Worm (Caenorhabditis elegans) whole organism, L2 larva: ENCODE data around the gene C06A1.3.

ENCODE experiments used
- R02D3.7 ChIP-seq: fragments of 150-350 bp; optimal IDR thresholded peaks from 2 replicates; lab custom pipeline; 2014; ENCODE audit warnings: missing biosample characterization, missing genetic modification characterization
- alr-1 ChIP-seq: fragments of 150-350 bp; optimal IDR thresholded peaks from 2 replicates; lab custom pipeline; 2014; ENCODE audit warnings: missing biosample characterization, missing genetic modification characterization
- gmeb-1 ChIP-seq: fragments of 150-350 bp; optimal IDR thresholded peaks from 2 replicates; lab custom pipeline; 2014; ENCODE audit warnings: missing biosample characterization, missing genetic modification characterization
- lsy-2 ChIP-seq, 2 experiments: fragments of 150-350 bp in 1 of 2; sonication (generic microtip) in 1 of 2; optimal IDR thresholded peaks; 2 replicates each; lab custom pipeline; 2014 to 2017; ENCODE audit warnings: missing biosample characterization in 2 of 2, missing genetic modification characterization in 2 of 2
- nhr-11 ChIP-seq: fragments of 150-350 bp; optimal IDR thresholded peaks from 2 replicates; lab custom pipeline; 2014; ENCODE audit warnings: missing biosample characterization, missing genetic modification characterization
- nhr-237 ChIP-seq: fragments of 150-350 bp; optimal IDR thresholded peaks from 2 replicates; lab custom pipeline; 2014; ENCODE audit warnings: missing biosample characterization, missing genetic modification characterization
- nhr-77 ChIP-seq: fragments of 150-350 bp; optimal IDR thresholded peaks from 2 replicates; lab custom pipeline; 2014; ENCODE audit warnings: missing biosample characterization, missing genetic modification characterization
- unc-39 ChIP-seq: fragments of 150-350 bp; optimal IDR thresholded peaks from 2 replicates; lab custom pipeline; 2014; ENCODE audit warnings: missing biosample characterization, missing genetic modification characterization
- unc-55 ChIP-seq: fragments of 150-350 bp; sonication (generic microtip); optimal IDR thresholded peaks from 3 replicates; lab custom pipeline; 2014; ENCODE audit warnings: missing biosample characterization, missing genetic modification reagents, missing genetic modification characterization
- zag-1 ChIP-seq: fragments of 150-350 bp; optimal IDR thresholded peaks from 2 replicates; lab custom pipeline; 2014; ENCODE audit warnings: missing biosample characterization, missing genetic modification characterization
- ztf-4 ChIP-seq: fragments of 150-350 bp; optimal IDR thresholded peaks from 2 replicates; lab custom pipeline; 2014; ENCODE audit warnings: missing biosample characterization, missing genetic modification characterization

DNA sequence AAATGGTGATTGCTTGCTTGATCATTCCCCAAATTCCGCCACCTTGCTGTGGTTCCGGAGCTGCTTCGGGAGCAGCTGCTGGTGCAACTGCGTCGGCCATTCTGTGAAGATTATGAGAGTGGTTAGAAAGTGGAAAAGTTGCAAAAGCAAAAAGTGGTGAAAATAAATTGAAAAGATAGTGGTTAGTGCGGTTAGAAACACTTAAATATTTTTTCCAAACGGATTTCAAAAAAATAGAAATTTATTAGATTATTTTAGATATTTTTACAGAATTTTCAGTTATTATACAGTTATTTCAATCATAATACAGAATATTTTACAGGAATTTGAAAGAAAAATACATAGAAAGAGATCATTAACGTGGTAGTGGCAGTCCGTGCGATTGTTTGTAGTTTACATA is 34.5 kb upstream of the C06A1.3 start, which contains the start of gene R166.2:
- no peak for TF ChIP-seq R02D3.7
- no peak for TF ChIP-seq lsy-2 (tag; optimal IDR thresholded peaks at IDR 0.05; lab: Kevin White, UChicago)
- TF ChIP-seq zag-1 (tag; lab: Kevin White, UChicago), result no peak
- TF ChIP-seq unc-39 (tag; lab: Kevin White, UChicago), result no peak
- TF ChIP-seq nhr-77, result no peak
- TF ChIP-seq unc-55 (GFP tag; lab: Kevin White, UChicago), result no peak
- no peak for TF ChIP-seq alr-1
- TF ChIP-seq gmeb-1 (tag; lab: Kevin White, UChicago), result no peak
- TF ChIP-seq nhr-237 (tag; lab: Kevin White, UChicago), result no peak
- no peak for TF ChIP-seq ztf-4 (tag; lab: Kevin White, UChicago)
- no peak for TF ChIP-seq nhr-11
